Fruit fly (Drosophila melanogaster): ENCODE results near the gene Meltrin.

DNA sequence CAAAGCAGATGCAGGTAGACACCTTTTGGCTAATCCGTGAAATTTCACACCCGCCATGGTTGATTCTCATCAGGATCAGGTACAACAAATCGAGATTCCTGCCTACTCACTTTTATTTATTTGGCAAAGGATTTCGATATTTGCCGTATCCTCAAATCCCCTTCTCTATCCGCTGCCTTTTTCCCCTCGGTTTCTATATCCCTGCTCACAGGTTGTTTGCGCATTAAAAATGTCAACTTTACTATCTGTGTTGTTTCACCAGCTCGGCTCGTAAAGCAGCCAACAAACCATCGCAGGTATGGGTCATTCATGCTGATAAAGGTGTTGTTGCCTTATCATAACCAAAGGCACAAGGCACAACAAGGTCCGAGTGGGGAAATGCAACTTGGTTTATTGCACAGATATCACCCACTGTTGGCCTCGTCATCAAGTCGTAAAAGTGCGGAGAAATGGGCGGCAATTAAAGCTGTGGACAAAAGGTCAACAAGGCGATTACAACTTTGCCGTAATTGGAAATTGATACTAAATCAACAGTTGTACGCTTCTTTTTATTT lies 16.9 kb downstream of the Meltrin start:
- TF ChIP-seq Myc (optimal IDR thresholded peaks at IDR 0.05) (no peak), lola (GFP tag; optimal IDR thresholded peaks at IDR 0.05) (no peak), sv (GFP tag; optimal IDR thresholded peaks at IDR 0.05) (no peak), CG9705 (GFP tag; optimal IDR thresholded peaks at IDR 0.05) (no peak)
